Worm (Caenorhabditis elegans) whole organism, L4 larva: ENCODE measurements around the gene str-140.

ENCODE experiments used
- F26F4.8 ChIP-seq: fragments of 200-800 bp; sonication (Bioruptor generic); conservative IDR thresholded peaks from 2 replicates; pipeline ENCODE4 v1.3.6; 2022; ENCODE audit warnings: missing genetic modification characterization, missing compliant biosample characterization
- Y75B8A.6 ChIP-seq: fragments of 200-800 bp; sonication (Bioruptor generic); IDR thresholded peaks from 2 replicates; pipeline ENCODE4 v1.3.6; 2022; ENCODE audit warnings: missing genetic modification reagents, missing genetic modification characterization, missing compliant biosample characterization
- aly-2 ChIP-seq: sonication (generic microtip); optimal IDR thresholded peaks from 2 replicates; lab custom pipeline; 2018; ENCODE audit warnings: missing biosample characterization, missing genetic modification characterization
- ceh-32 ChIP-seq: sonication (generic microtip); optimal IDR thresholded peaks from 2 replicates; lab custom pipeline; 2016; ENCODE audit warnings: mild to moderate bottlenecking, missing genetic modification characterization, missing compliant biosample characterization; ENCODE audit not compliant: poor library complexity
- ceh-62 ChIP-seq: sonication (generic microtip); optimal IDR thresholded peaks from 2 replicates; lab custom pipeline; 2017; ENCODE audit warnings: missing biosample characterization, missing genetic modification characterization
- ces-1 ChIP-seq: fragments of 150-350 bp; sonication (generic microtip); optimal IDR thresholded peaks from 4 replicates; lab custom pipeline; 2014; ENCODE audit warnings: missing biosample characterization, missing genetic modification reagents, missing genetic modification characterization
- cey-2 ChIP-seq: sonication (generic microtip); optimal IDR thresholded peaks from 3 replicates; lab custom pipeline; 2017; ENCODE audit warnings: missing genetic modification characterization, mild to moderate bottlenecking, missing compliant biosample characterization, antibody characterized with exemption, borderline replicate concordance; ENCODE audit not compliant: insufficient read depth
- madf-5 ChIP-seq, 2 experiments: fragments of 200-800 bp; sonication (Bioruptor generic); IDR thresholded peaks; 2 replicates each; pipeline ENCODE4 v1.3.6; 2022; ENCODE audit warnings: missing compliant biosample characterization in 2 of 2, missing genetic modification characterization in 2 of 2
- mdt-29 ChIP-seq: fragments of 200-800 bp; sonication (Bioruptor generic); IDR thresholded peaks from 2 replicates; pipeline ENCODE4 v1.3.6; 2022; ENCODE audit warnings: missing genetic modification reagents, missing genetic modification characterization, missing compliant biosample characterization
- mxl-2 ChIP-seq: fragments of 200-800 bp; sonication (Bioruptor generic); conservative IDR thresholded peaks from 2 replicates; pipeline ENCODE4 v1.3.6; 2022; ENCODE audit warnings: missing genetic modification reagents, missing genetic modification characterization, missing compliant biosample characterization
- nhr-77 ChIP-seq: fragments of 150-350 bp; optimal IDR thresholded peaks from 2 replicates; lab custom pipeline; 2014; ENCODE audit warnings: missing biosample characterization, missing genetic modification characterization
- pha-4 ChIP-seq, 2 experiments: fragments of 150-350 bp in 1 of 2; fragments of 200-800 bp in 1 of 2; sonication (Bioruptor generic) in 1 of 2; IDR thresholded peaks in 1 of 2; optimal IDR thresholded peaks in 1 of 2; 2 replicates each; pipeline versions ENCODE4 v1.3.6 to Lab custom; 2014 to 2022; ENCODE audit warnings: missing genetic modification characterization in 2 of 2, missing genetic modification reagents in 2 of 2, missing biosample characterization in 1 of 2, missing compliant biosample characterization in 1 of 2
- unc-62 ChIP-seq, 3 experiments: fragments of 150-350 bp in 1 of 3; sonication (generic microtip); optimal IDR thresholded peaks in 2 of 3; peaks in 1 of 3; 1 replicate in 1 of 3; 2 replicates in 2 of 3; lab custom pipeline; 2014 to 2017; ENCODE audit warnings: missing biosample characterization in 3 of 3, missing genetic modification characterization in 3 of 3, missing genetic modification reagents in 3 of 3, missing genotype in 1 of 3
- ztf-11 ChIP-seq: fragments of 150-350 bp; optimal IDR thresholded peaks from 2 replicates; lab custom pipeline; 2014; ENCODE audit warnings: missing biosample characterization, missing genetic modification characterization

ce11 chrV:8054130-8054529 lies 13.6 kb downstream of the str-140 start, which contains the start of gene ZC513.2:
- no peak for TF ChIP-seq aly-2
- no peak for TF ChIP-seq madf-5 (GFP tag; IDR thresholded peaks at IDR 0.05; lab: Robert Waterston, UW)
- no peak for TF ChIP-seq pha-4 (GFP tag; IDR thresholded peaks at IDR 0.05; lab: Robert Waterston, UW)
- no peak for TF ChIP-seq pha-4 (tag; optimal IDR thresholded peaks at IDR 0.05; lab: Kevin White, UChicago)
- no peak for TF ChIP-seq ztf-11 (tag; lab: Kevin White, UChicago)
- no peak for TF ChIP-seq mdt-29 (GFP tag; lab: Robert Waterston, UW)
- no peak for TF ChIP-seq mxl-2 (GFP tag; lab: Robert Waterston, UW)
- TF ChIP-seq ceh-32 (tag; lab: Kevin White, UChicago), result no peak
- no peak for TF ChIP-seq Y75B8A.6
- no peak for TF ChIP-seq F26F4.8
- no peak for TF ChIP-seq unc-62 (GFP tag; optimal IDR thresholded peaks at IDR 0.05 in 1 of 2; lab: Kevin White, UChicago)
- TF ChIP-seq unc-62 (tag; optimal IDR thresholded peaks at IDR 0.05; lab: Kevin White, UChicago), result no peak
- TF ChIP-seq ceh-62 (tag; lab: Kevin White, UChicago), result no peak
- TF ChIP-seq nhr-77 (tag; lab: Kevin White, UChicago), result no peak
- TF ChIP-seq ces-1 (GFP tag; lab: Kevin White, UChicago), result no peak
- TF ChIP-seq cey-2 (tag; lab: Kevin White, UChicago), result no peak
